Worm (Caenorhabditis elegans) whole organism, L2 larva: ENCODE results near the gene flp-15.

Experiments
- ama-1 ChIP-seq: fragments of 150-350 bp; optimal IDR thresholded peaks from 2 replicates; lab custom pipeline; 2018; ENCODE audit warnings: inconsistent platforms
- dmd-4 ChIP-seq: sonication (generic microtip); optimal IDR thresholded peaks from 2 replicates; lab custom pipeline; 2017; ENCODE audit warnings: missing biosample characterization, missing genetic modification characterization
- egl-27 ChIP-seq: sonication (generic microtip); optimal IDR thresholded peaks from 3 replicates; lab custom pipeline; 2017; ENCODE audit warnings: missing biosample characterization, missing genetic modification reagents, missing genetic modification characterization
- elt-3 ChIP-seq: sonication (generic microtip); optimal IDR thresholded peaks from 2 replicates; lab custom pipeline; 2017; ENCODE audit warnings: missing biosample characterization, missing genetic modification characterization
- lsy-2 ChIP-seq, 2 experiments: fragments of 150-350 bp in 1 of 2; sonication (generic microtip) in 1 of 2; optimal IDR thresholded peaks; 2 replicates each; lab custom pipeline; 2014 to 2017; ENCODE audit warnings: missing biosample characterization in 2 of 2, missing genetic modification characterization in 2 of 2
- nhr-237 ChIP-seq: fragments of 150-350 bp; optimal IDR thresholded peaks from 2 replicates; lab custom pipeline; 2014; ENCODE audit warnings: missing biosample characterization, missing genetic modification characterization
- nhr-77 ChIP-seq: fragments of 150-350 bp; optimal IDR thresholded peaks from 2 replicates; lab custom pipeline; 2014; ENCODE audit warnings: missing biosample characterization, missing genetic modification characterization
- sma-9 ChIP-seq, 2 experiments: fragments of 150-350 bp in 1 of 2; sonication (generic microtip) in 1 of 2; optimal IDR thresholded peaks; 2 replicates each; lab custom pipeline; 2014 to 2016; ENCODE audit warnings: missing genetic modification characterization in 2 of 2, mild to moderate bottlenecking in 1 of 2, missing biosample characterization in 1 of 2, missing compliant biosample characterization in 1 of 2, missing genetic modification reagents in 1 of 2, moderate library complexity in 1 of 2
- unc-62 ChIP-seq: fragments of 150-350 bp; optimal IDR thresholded peaks from 2 replicates; lab custom pipeline; 2014; ENCODE audit warnings: missing biosample characterization, missing genetic modification reagents, missing genetic modification characterization
- zag-1 ChIP-seq: fragments of 150-350 bp; optimal IDR thresholded peaks from 2 replicates; lab custom pipeline; 2014; ENCODE audit warnings: missing biosample characterization, missing genetic modification characterization
- ztf-11 ChIP-seq: sonication (generic microtip); optimal IDR thresholded peaks from 2 replicates; lab custom pipeline; 2017; ENCODE audit warnings: missing biosample characterization, missing genetic modification characterization

DNA sequence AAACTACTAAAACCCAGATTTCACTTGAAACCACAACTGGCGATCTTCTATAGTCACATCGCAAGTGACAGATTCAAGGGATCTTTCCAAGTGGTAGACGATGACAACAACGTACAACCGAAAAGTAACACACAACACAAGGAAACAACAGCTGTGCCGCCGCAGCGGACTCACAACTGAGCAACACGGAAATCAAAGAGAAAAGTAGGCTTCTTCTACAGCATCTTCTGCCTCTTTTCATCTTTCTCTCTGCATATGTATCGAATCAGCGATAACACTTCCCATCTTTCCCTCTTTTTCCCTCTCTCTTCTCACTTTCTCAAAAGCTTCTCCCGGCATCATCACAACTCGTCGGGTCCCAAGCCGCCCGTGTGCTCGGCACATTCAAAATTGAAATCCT is 50.8 kb downstream of the flp-15 start, which contains the start of gene T12D8.9:
- TF ChIP-seq unc-62 (GFP tag; lab: Kevin White, UChicago), result no peak
- TF ChIP-seq nhr-237 (tag; lab: Kevin White, UChicago), result no peak
- no peak for TF ChIP-seq ztf-11
- peak in 1 of 2 experiments; percentile 3 for TF ChIP-seq lsy-2 (tag; optimal IDR thresholded peaks at IDR 0.05; lab: Kevin White, UChicago)
- TF ChIP-seq egl-27 (tag; lab: Kevin White, UChicago), result no peak
- TF ChIP-seq zag-1 (tag; lab: Kevin White, UChicago), result no peak
- TF ChIP-seq sma-9 (GFP tag; optimal IDR thresholded peaks at IDR 0.05; lab: Kevin White, UChicago), result peak; percentile 43
- no peak for TF ChIP-seq sma-9 (tag; optimal IDR thresholded peaks at IDR 0.05; lab: Kevin White, UChicago)
- no peak for TF ChIP-seq ama-1 (lab: Kevin White, UChicago)
- no peak for TF ChIP-seq dmd-4
- no peak for TF ChIP-seq elt-3 (tag; lab: Kevin White, UChicago)
- no peak for TF ChIP-seq nhr-77 (tag; lab: Kevin White, UChicago)
